Worm (Caenorhabditis elegans) whole organism, mixed stage, embryonic: Measurements from ENCODE around the gene F46C5.10.

Experiments
- M03D4.4 ChIP-seq: sonication (generic microtip); optimal IDR thresholded peaks from 2 replicates; lab custom pipeline; 2017; ENCODE audit warnings: mild to moderate bottlenecking, missing genetic modification characterization, missing compliant biosample characterization
- bed-3 ChIP-seq: fragments of 200-800 bp; sonication (Bioruptor generic); optimal IDR thresholded peaks from 3 replicates; lab custom pipeline; 2018; ENCODE audit warnings: mild to moderate bottlenecking, missing genetic modification characterization, moderate library complexity, missing compliant biosample characterization
- blmp-1 ChIP-seq: fragments of 150-350 bp; optimal IDR thresholded peaks from 2 replicates; lab custom pipeline; 2014; ENCODE audit warnings: missing biosample characterization, missing genetic modification characterization
- ceh-39 ChIP-seq: fragments of 150-350 bp; optimal IDR thresholded peaks from 2 replicates; lab custom pipeline; 2014; ENCODE audit warnings: missing biosample characterization, missing genetic modification characterization
- ceh-83 ChIP-seq: fragments of 200-800 bp; sonication (Bioruptor generic); optimal IDR thresholded peaks from 2 replicates; lab custom pipeline; 2018; ENCODE audit warnings: mild to moderate bottlenecking, missing genetic modification characterization, missing compliant biosample characterization
- ces-1 ChIP-seq: fragments of 150-350 bp; optimal IDR thresholded peaks from 2 replicates; lab custom pipeline; 2014; ENCODE audit warnings: missing biosample characterization, missing genetic modification reagents, missing genetic modification characterization
- cnd-1 ChIP-seq: fragments of 200-800 bp; sonication (Bioruptor generic); optimal IDR thresholded peaks from 2 replicates; lab custom pipeline; 2018; ENCODE audit warnings: mild to moderate bottlenecking, missing genetic modification characterization, missing compliant biosample characterization
- drap-1 ChIP-seq: fragments of 200-800 bp; sonication (Bioruptor generic); optimal IDR thresholded peaks from 3 replicates; lab custom pipeline; 2018; ENCODE audit warnings: mild to moderate bottlenecking, missing genetic modification characterization, missing compliant biosample characterization
- elt-1 ChIP-seq: sonication (generic microtip); optimal IDR thresholded peaks from 2 replicates; lab custom pipeline; 2017; ENCODE audit warnings: missing genetic modification characterization, mild to moderate bottlenecking, missing compliant biosample characterization, antibody characterized with exemption, moderate library complexity, borderline replicate concordance; ENCODE audit not compliant: insufficient read depth
- elt-3 ChIP-seq: fragments of 150-350 bp; optimal IDR thresholded peaks from 2 replicates; lab custom pipeline; 2014; ENCODE audit warnings: missing biosample characterization, missing genetic modification characterization
- flh-1 ChIP-seq: fragments of 200-800 bp; sonication (Bioruptor generic); optimal IDR thresholded peaks from 2 replicates; lab custom pipeline; 2018; ENCODE audit warnings: mild to moderate bottlenecking, missing genetic modification characterization, moderate library complexity, missing compliant biosample characterization
- ham-2 ChIP-seq: fragments of 200-800 bp; sonication (Bioruptor generic); optimal IDR thresholded peaks from 2 replicates; lab custom pipeline; 2018; ENCODE audit warnings: mild to moderate bottlenecking, missing genetic modification characterization, missing compliant biosample characterization
- lin-13 ChIP-seq: fragments of 150-350 bp; optimal IDR thresholded peaks from 2 replicates; lab custom pipeline; 2014; ENCODE audit warnings: missing biosample characterization, missing genetic modification characterization
- lin-32 ChIP-seq: fragments of 200-800 bp; sonication (Bioruptor generic); optimal IDR thresholded peaks from 2 replicates; lab custom pipeline; 2018; ENCODE audit warnings: mild to moderate bottlenecking, missing genetic modification characterization, missing compliant biosample characterization
- lsy-2 ChIP-seq: fragments of 150-350 bp; optimal IDR thresholded peaks from 2 replicates; lab custom pipeline; 2014; ENCODE audit warnings: missing biosample characterization, missing genetic modification characterization
- mab-5 ChIP-seq: fragments of 150-350 bp; optimal IDR thresholded peaks from 2 replicates; lab custom pipeline; 2014; ENCODE audit warnings: missing biosample characterization, missing genetic modification characterization
- mep-1 ChIP-seq: fragments of 150-350 bp; optimal IDR thresholded peaks from 2 replicates; lab custom pipeline; 2017; ENCODE audit warnings: missing biosample characterization, missing genetic modification reagents, missing genetic modification characterization, inconsistent platforms
- mls-2 ChIP-seq: sonication (generic microtip); optimal IDR thresholded peaks from 2 replicates; lab custom pipeline; 2016; ENCODE audit warnings: mild to moderate bottlenecking, missing genetic modification characterization, moderate library complexity, missing compliant biosample characterization
- nhr-2 ChIP-seq: fragments of 150-350 bp; optimal IDR thresholded peaks from 2 replicates; lab custom pipeline; 2014; ENCODE audit warnings: missing biosample characterization, missing genetic modification characterization
- nhr-237 ChIP-seq: fragments of 150-350 bp; optimal IDR thresholded peaks from 2 replicates; lab custom pipeline; 2014; ENCODE audit warnings: missing biosample characterization, missing genetic modification characterization
- nhr-28 ChIP-seq: fragments of 150-350 bp; optimal IDR thresholded peaks from 2 replicates; lab custom pipeline; 2014; ENCODE audit warnings: missing biosample characterization, missing genetic modification characterization
- nhr-76 ChIP-seq: sonication (generic microtip); optimal IDR thresholded peaks from 2 replicates; lab custom pipeline; 2017; ENCODE audit warnings: missing biosample characterization, missing genetic modification characterization
- pha-4 ChIP-seq: fragments of 150-350 bp; optimal IDR thresholded peaks from 2 replicates; lab custom pipeline; 2018; ENCODE audit warnings: missing biosample characterization, missing genetic modification reagents, missing genetic modification characterization
- sem-2 ChIP-seq: fragments of 200-800 bp; sonication (Bioruptor generic); optimal IDR thresholded peaks from 2 replicates; lab custom pipeline; 2018; ENCODE audit warnings: mild to moderate bottlenecking, missing genetic modification characterization, missing compliant biosample characterization
- snpc-4 ChIP-seq: fragments of 150-350 bp; optimal IDR thresholded peaks from 2 replicates; lab custom pipeline; 2014; ENCODE audit warnings: missing biosample characterization, missing genetic modification characterization
- sptf-1 ChIP-seq: sonication (generic microtip); optimal IDR thresholded peaks from 2 replicates; lab custom pipeline; 2017; ENCODE audit warnings: mild to moderate bottlenecking, missing genetic modification characterization, moderate library complexity, missing compliant biosample characterization
- tbx-8 ChIP-seq: fragments of 200-800 bp; sonication (Bioruptor generic); optimal IDR thresholded peaks from 2 replicates; lab custom pipeline; 2018; ENCODE audit warnings: mild to moderate bottlenecking, missing genetic modification characterization, moderate library complexity, missing compliant biosample characterization
- unc-120 ChIP-seq: sonication (generic microtip); optimal IDR thresholded peaks from 2 replicates; lab custom pipeline; 2017; ENCODE audit warnings: missing genetic modification characterization, missing compliant biosample characterization; ENCODE audit not compliant: poor library complexity, severe bottlenecking
- unc-39 ChIP-seq: fragments of 150-350 bp; optimal IDR thresholded peaks from 2 replicates; lab custom pipeline; 2014; ENCODE audit warnings: missing biosample characterization, missing genetic modification characterization
- unc-62 ChIP-seq: fragments of 150-350 bp; optimal IDR thresholded peaks from 2 replicates; lab custom pipeline; 2014; ENCODE audit warnings: missing biosample characterization, missing genetic modification reagents, missing genetic modification characterization
- zip-8 ChIP-seq: fragments of 150-350 bp; optimal IDR thresholded peaks from 2 replicates; lab custom pipeline; 2014; ENCODE audit warnings: missing biosample characterization, missing genetic modification characterization
- ztf-11 ChIP-seq: fragments of 150-350 bp; optimal IDR thresholded peaks from 2 replicates; lab custom pipeline; 2014; ENCODE audit warnings: missing biosample characterization, missing genetic modification characterization

F46C5.10 gene

DNA sequence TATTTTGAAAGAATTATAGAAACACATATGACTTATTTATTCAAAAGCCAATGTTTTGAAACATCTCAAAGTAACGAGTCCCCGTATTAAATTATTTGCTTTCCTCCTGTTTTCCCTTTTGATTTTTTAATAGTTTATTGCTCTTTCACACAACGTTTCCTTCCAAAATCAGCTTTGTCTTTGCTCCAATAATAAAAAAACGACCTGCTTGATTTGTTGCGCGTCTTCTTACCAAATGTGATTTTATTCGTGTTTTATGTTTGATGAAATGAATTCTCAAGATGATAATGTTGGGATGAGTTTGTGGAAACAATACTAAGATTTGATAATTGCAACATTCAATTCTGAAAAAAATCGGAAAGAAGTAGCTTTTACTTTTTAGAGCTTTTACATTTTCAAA is 6.5 kb downstream of the F46C5.10 start:
- TF ChIP-seq bed-3 (GFP tag; lab: Kevin White, UChicago), result no peak

DNA sequence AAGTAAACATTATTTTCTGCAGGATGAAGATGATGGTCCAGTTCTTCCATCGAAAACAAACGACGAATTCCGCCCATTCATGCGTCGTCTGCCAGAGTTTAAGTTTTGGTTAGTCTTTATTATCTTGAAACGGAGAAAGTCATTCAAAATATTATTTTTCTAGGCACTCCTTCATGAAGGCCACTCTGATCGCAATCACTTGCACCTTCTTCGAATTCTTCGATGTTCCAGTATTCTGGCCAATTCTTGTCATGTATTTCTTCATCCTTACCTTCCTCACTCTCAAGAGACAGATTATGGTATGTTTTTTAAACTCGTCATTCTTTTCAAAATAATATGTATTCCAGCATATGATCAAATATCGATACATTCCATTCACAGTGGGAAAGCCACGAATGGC is 7.0 kb downstream of the F46C5.10 start:
- TF ChIP-seq unc-39, result no peak
- TF ChIP-seq snpc-4 (tag; lab: Kevin White, UChicago), result no peak
- TF ChIP-seq blmp-1, result no peak
- no peak for TF ChIP-seq tbx-8 (GFP tag; lab: Kevin White, UChicago)
- TF ChIP-seq ham-2 (GFP tag; lab: Kevin White, UChicago), result no peak
- TF ChIP-seq unc-62 (GFP tag; lab: Kevin White, UChicago), result no peak
- TF ChIP-seq unc-120 (tag; lab: Kevin White, UChicago), result no peak
- TF ChIP-seq nhr-237, result no peak
- TF ChIP-seq sem-2 (GFP tag; lab: Kevin White, UChicago), result no peak

DNA sequence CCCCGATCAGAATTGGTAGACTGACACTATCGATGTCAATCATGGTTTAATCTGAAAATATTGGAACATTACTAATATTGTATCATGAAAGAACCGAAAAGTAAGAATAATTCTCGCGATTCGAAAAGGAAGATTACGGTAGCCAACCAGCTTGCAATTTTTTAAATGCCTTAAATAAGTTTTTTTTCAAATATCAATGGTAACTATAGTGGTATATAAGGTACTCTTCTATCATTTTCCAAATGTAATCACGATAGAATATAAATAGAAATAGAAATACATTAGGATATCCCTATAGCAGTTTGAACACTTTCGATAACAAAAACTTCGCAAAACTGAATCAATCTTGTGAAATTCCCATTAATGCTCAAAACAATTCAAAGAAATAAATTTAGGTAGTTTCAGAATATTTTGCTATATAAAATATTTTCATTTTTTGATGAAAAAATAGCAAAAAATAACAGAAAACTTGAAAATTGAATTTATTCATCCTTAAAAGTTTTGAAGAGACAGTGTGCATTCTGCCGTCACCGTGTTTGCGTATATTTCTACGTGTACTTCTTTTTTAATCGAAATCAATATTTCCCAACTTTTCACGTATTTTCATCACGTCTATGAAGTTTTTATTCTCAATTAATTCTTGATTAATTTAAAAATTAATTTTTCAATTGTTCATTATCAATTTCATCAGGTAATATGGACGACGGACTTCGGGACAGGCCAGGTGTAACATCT is 8.0 kb downstream of the F46C5.10 start, which contains the start of the genes F46C5.9 and rer-1:
Gene F46C5.9 (minus strand): TSS at position 51 of the 735 bp plus-strand sequence.
Gene rer-1 (plus strand): TSS at position 692 of the 735 bp plus-strand sequence.
- TF ChIP-seq lsy-2 (tag; lab: Kevin White, UChicago), result peak; percentile 60
- TF ChIP-seq drap-1 (GFP tag; lab: Kevin White, UChicago), result no peak
- TF ChIP-seq, all 35 proteins: peak for 1

DNA sequence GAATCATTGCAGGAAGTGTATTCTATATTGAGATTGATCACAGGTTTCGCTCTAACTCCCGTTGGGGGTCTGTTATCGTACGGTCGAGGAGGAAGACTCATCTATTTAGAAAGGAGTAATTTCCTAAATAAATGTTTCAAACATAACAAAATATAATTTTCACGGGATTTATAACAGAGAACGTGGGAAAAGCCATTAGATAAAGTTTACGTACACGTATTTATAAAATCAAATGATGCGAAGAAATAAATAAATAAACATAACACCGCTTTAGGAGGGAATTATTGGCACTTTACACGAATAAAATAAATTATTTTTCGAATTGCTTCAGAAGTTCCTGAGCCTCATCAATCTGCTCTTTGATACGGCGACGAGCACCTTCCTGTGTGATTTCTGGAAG is 10.3 kb downstream of the F46C5.10 start, which contains the start of gene F07H5.10:
Gene F07H5.10 (minus strand): TSS at position 101 of the 400 bp plus-strand sequence.
- TF ChIP-seq drap-1 (GFP tag; lab: Kevin White, UChicago), result no peak
- TF ChIP-seq mep-1, result no peak
- no peak for TF ChIP-seq ham-2 (GFP tag; lab: Kevin White, UChicago)
- no peak for TF ChIP-seq blmp-1
- TF ChIP-seq flh-1, result no peak
- no peak for TF ChIP-seq ztf-11 (tag; lab: Kevin White, UChicago)
- no peak for TF ChIP-seq unc-120 (tag; lab: Kevin White, UChicago)
- no peak for TF ChIP-seq unc-39
- TF ChIP-seq zip-8, result no peak
- TF ChIP-seq nhr-237, result no peak
- no peak for TF ChIP-seq nhr-28 (tag; lab: Kevin White, UChicago)
- TF ChIP-seq lsy-2 (tag; lab: Kevin White, UChicago), result no peak
- TF ChIP-seq mab-5 (tag; lab: Kevin White, UChicago), result no peak
- TF ChIP-seq bed-3 (GFP tag; lab: Kevin White, UChicago), result no peak
- no peak for TF ChIP-seq ces-1
- TF ChIP-seq sptf-1, result no peak
- TF ChIP-seq elt-3, result no peak
- no peak for TF ChIP-seq M03D4.4 (tag; lab: Kevin White, UChicago)
- TF ChIP-seq pha-4, result no peak
- no peak for TF ChIP-seq nhr-76
- TF ChIP-seq, all 35 proteins: peak for 0

DNA sequence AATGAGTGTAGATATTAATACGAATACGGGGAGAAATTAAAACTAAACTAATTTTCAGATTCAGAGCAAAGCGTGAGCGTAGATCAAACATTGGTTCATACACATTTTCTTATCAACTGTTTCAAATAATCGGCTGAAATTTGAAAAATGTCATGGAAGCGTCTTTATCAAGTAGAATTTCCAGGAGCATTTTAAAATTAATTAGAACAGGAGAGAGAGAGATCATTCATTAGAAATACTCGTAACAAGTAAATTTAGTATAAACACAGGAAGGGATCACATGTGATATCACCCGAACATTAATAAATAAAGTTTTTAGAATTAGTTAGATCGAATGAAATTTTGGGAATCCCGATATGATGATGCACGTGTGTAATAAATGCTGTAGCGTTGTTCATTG is 11.9 kb downstream of the F46C5.10 start, which contains the start of gene pho-13:
Gene pho-13 (minus strand): TSS at position 101 of the 400 bp plus-strand sequence.
- TF ChIP-seq mls-2 (tag; lab: Kevin White, UChicago), result no peak
- TF ChIP-seq bed-3 (GFP tag; lab: Kevin White, UChicago), result no peak
- no peak for TF ChIP-seq pha-4
- no peak for TF ChIP-seq unc-120 (tag; lab: Kevin White, UChicago)
- TF ChIP-seq ham-2 (GFP tag; lab: Kevin White, UChicago), result no peak
- TF ChIP-seq snpc-4 (tag; lab: Kevin White, UChicago), result no peak
- no peak for TF ChIP-seq ces-1
- no peak for TF ChIP-seq unc-39
- TF ChIP-seq elt-3, result no peak
- no peak for TF ChIP-seq unc-62 (GFP tag; lab: Kevin White, UChicago)
- TF ChIP-seq ceh-83 (GFP tag; lab: Kevin White, UChicago), result no peak
- TF ChIP-seq cnd-1 (tag; lab: Kevin White, UChicago), result no peak
- TF ChIP-seq sptf-1, result no peak
- no peak for TF ChIP-seq zip-8
- no peak for TF ChIP-seq tbx-8 (GFP tag; lab: Kevin White, UChicago)

DNA sequence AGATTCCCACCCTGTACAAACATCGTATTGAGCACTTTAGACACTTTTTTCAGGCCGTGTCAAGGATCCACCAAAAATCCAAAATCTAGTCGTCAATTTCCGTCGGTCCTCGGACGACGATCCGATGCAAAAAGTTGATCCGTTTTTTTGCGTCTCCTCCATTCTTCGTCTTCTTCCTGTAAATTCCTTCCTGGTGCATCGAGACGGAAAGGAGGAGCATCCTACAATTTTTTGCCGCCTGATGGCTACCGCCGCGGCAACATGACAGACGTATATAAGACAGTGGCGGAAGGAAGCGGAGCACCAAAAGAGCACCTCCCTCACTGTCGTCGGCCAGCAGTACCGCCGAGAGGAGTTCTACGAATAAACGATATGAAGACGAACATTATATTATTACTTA is 18.0 kb downstream of the F46C5.10 start, which contains the start of gene appg-2:
Gene appg-2 (plus strand): TSS at position 301 of the 400 bp plus-strand sequence.
- TF ChIP-seq nhr-28 (tag; lab: Kevin White, UChicago) (no peak), ham-2 (GFP tag; lab: Kevin White, UChicago) (no peak), ztf-11 (tag; lab: Kevin White, UChicago) (no peak), pha-4 (no peak), ceh-39 (tag; lab: Kevin White, UChicago) (no peak), mab-5 (tag; lab: Kevin White, UChicago) (no peak), lin-13 (tag; lab: Kevin White, UChicago) (no peak), nhr-2 (no peak), lin-32 (no peak), M03D4.4 (tag; lab: Kevin White, UChicago) (no peak), elt-1 (no peak), elt-3 (no peak), cnd-1 (tag; lab: Kevin White, UChicago) (no peak), nhr-76 (no peak), nhr-237 (no peak), drap-1 (GFP tag; lab: Kevin White, UChicago) (no peak), bed-3 (GFP tag; lab: Kevin White, UChicago) (no peak), unc-39 (no peak), tbx-8 (GFP tag; lab: Kevin White, UChicago) (no peak)
